Fruit fly (Drosophila melanogaster): ENCODE results near the gene Ctps.
A peak's percentile ranks its signal among the peaks of the same experiment; 100 is the strongest.

Gene Ctps

dm6 chr3L:15143638-15144600 lies 46.2 kb downstream of the Ctps start, which contains the start of the genes CG32147 and Pex3 (continued):
- peak; percentile 81 for TF ChIP-seq CG12659 (GFP tag; optimal IDR thresholded peaks at IDR 0.05)
- TF ChIP-seq CG3281 (GFP tag; optimal IDR thresholded peaks at IDR 0.05), result no peak
- no peak for TF ChIP-seq D (optimal IDR thresholded peaks at IDR 0.05)
- no peak for TF ChIP-seq D (GFP tag; optimal IDR thresholded peaks at IDR 0.05)
- peak; percentile 19 for TF ChIP-seq Myb (GFP tag; optimal IDR thresholded peaks at IDR 0.05)
- TF ChIP-seq CG8281 (tag; optimal IDR thresholded peaks at IDR 0.05), result no peak
- no peak for TF ChIP-seq CG12942 (GFP tag; optimal IDR thresholded peaks at IDR 0.05)
- no peak for TF ChIP-seq CG6683 (GFP tag; optimal IDR thresholded peaks at IDR 0.05)
- TF ChIP-seq Sry-β (GFP tag; optimal IDR thresholded peaks at IDR 0.05), result no peak
- no peak for TF ChIP-seq CG7928 (GFP tag; optimal IDR thresholded peaks at IDR 0.05)
- no peak for TF ChIP-seq H15 (GFP tag; IDR thresholded peaks at IDR 0.05)
- no peak for TF ChIP-seq Dbx (GFP tag; IDR thresholded peaks at IDR 0.05)
- no peak for TF ChIP-seq Abd-B (GFP tag; optimal IDR thresholded peaks at IDR 0.05)
- TF ChIP-seq org-1 (GFP tag; optimal IDR thresholded peaks at IDR 0.05), result no peak
- TF ChIP-seq CG2202 (tag; optimal IDR thresholded peaks at IDR 0.05), result no peak
- TF ChIP-seq repo (GFP tag; optimal IDR thresholded peaks at IDR 0.05), result no peak
- no peak for TF ChIP-seq CG2199 (GFP tag; IDR thresholded peaks at IDR 0.05)
- no peak for TF ChIP-seq Asciz (GFP tag; optimal IDR thresholded peaks at IDR 0.05)
- TF ChIP-seq CG7357 (GFP tag; IDR thresholded peaks at IDR 0.05), result no peak
- no peak for TF ChIP-seq CG17612 (GFP tag; IDR thresholded peaks at IDR 0.05)
- TF ChIP-seq ham (GFP tag; IDR thresholded peaks at IDR 0.05), result no peak
- TF ChIP-seq Xbp1 (GFP tag; optimal IDR thresholded peaks at IDR 0.05), result peak; percentile 17
- TF ChIP-seq TFAM (GFP tag; optimal IDR thresholded peaks at IDR 0.05), result no peak
- TF ChIP-seq CG18619 (GFP tag; optimal IDR thresholded peaks at IDR 0.05), result no peak
- TF ChIP-seq oc (tag; optimal IDR thresholded peaks at IDR 0.05), result no peak
- no peak for TF ChIP-seq aop (GFP tag; IDR thresholded peaks at IDR 0.05)
- TF ChIP-seq Oaz (GFP tag; IDR thresholded peaks at IDR 0.05), result no peak
- peak; percentile 19 for TF ChIP-seq CHES-1-like (GFP tag; optimal IDR thresholded peaks at IDR 0.05)
- no peak for TF ChIP-seq zen (tag; optimal IDR thresholded peaks at IDR 0.05)
- no peak for TF ChIP-seq CG13775 (GFP tag; optimal IDR thresholded peaks at IDR 0.05)
- no peak for TF ChIP-seq ind (GFP tag; optimal IDR thresholded peaks at IDR 0.05)
- no peak for TF ChIP-seq D19B (GFP tag; optimal IDR thresholded peaks at IDR 0.05)
- TF ChIP-seq CG12744 (GFP tag; optimal IDR thresholded peaks at IDR 0.05), result no peak
- no peak for TF ChIP-seq luna (GFP tag; optimal IDR thresholded peaks at IDR 0.05)
- TF ChIP-seq CG12071 (GFP tag; optimal IDR thresholded peaks at IDR 0.05), result no peak
- no peak for TF ChIP-seq hth (optimal IDR thresholded peaks at IDR 0.05)
- TF ChIP-seq Dip3 (GFP tag; optimal IDR thresholded peaks at IDR 0.05), result no peak
- peak; percentile 12 for TF ChIP-seq Hmr (GFP tag; optimal IDR thresholded peaks at IDR 0.05)
- TF ChIP-seq z (GFP tag; IDR thresholded peaks at IDR 0.05), result no peak
- no peak for TF ChIP-seq CG7963 (GFP tag; IDR thresholded peaks at IDR 0.05; ENCODE audit: partially characterized antibody)
- TF ChIP-seq Side (GFP tag; optimal IDR thresholded peaks at IDR 0.05), result no peak
- peak; percentile 15 for TF ChIP-seq lilli (GFP tag; optimal IDR thresholded peaks at IDR 0.05)
- peak; percentile 59 for TF ChIP-seq CG10267 (tag; optimal IDR thresholded peaks at IDR 0.05)
- peak; percentile 2 for TF ChIP-seq Sox100B (GFP tag; optimal IDR thresholded peaks at IDR 0.05)
- TF ChIP-seq Drgx (GFP tag; IDR thresholded peaks at IDR 0.05), result no peak
- no peak for TF ChIP-seq Ets65A (GFP tag)
- TF ChIP-seq Bgb (GFP tag; IDR thresholded peaks at IDR 0.05; ENCODE audit: partially characterized antibody), result peak; percentile 41; the same call in 1 of the 2 replicates
- TF ChIP-seq crp (GFP tag; optimal IDR thresholded peaks at IDR 0.05), result peak; percentile 43 to 89
- TF ChIP-seq gt (GFP tag; IDR thresholded peaks at IDR 0.05), result no peak
- TF ChIP-seq dm (GFP tag; optimal IDR thresholded peaks at IDR 0.05), result peak; percentile 37

Measured in whole organism, embryonic.